Worm (Caenorhabditis elegans): ENCODE measurements around the gene K08D9.2.

The K08D9.2 gene

DNA sequence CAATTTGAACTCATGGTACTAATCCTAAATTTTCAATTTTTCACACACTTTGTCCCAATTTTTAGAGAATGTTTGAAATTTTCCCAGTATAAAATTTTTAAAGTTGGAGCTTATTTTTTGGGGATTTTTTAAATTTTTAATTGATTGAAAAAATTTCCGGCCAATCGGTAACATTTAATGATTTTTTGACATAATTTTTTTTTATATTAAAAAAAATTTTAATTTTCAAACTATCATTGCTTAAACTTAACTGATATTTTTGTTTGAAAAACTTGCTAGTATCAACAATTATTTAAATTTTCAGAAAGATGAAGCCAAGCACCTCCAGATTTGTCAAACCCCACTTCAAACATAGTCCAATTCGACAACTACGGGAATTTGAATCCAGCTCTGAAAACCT, 29.8 kb downstream of the K08D9.2 start, which contains the start of gene T28A11.22:
T28A11.22 (plus strand) TSS at position 301 of the 400 bp plus-strand sequence.
- no peak for TF ChIP-seq unc-39 (tag; optimal IDR thresholded peaks at IDR 0.05)
- no peak for TF ChIP-seq ztf-11 (tag; optimal IDR thresholded peaks at IDR 0.05)
- no peak for TF ChIP-seq nhr-23 (tag; optimal IDR thresholded peaks at IDR 0.05)
- no peak for TF ChIP-seq ceh-16 (tag; optimal IDR thresholded peaks at IDR 0.05)
- TF ChIP-seq C34F6.9 (tag; optimal IDR thresholded peaks at IDR 0.05): no peak
- no peak for TF ChIP-seq snpc-4 (tag; optimal IDR thresholded peaks at IDR 0.05)
- TF ChIP-seq mab-5 (tag; optimal IDR thresholded peaks at IDR 0.05): no peak

DNA sequence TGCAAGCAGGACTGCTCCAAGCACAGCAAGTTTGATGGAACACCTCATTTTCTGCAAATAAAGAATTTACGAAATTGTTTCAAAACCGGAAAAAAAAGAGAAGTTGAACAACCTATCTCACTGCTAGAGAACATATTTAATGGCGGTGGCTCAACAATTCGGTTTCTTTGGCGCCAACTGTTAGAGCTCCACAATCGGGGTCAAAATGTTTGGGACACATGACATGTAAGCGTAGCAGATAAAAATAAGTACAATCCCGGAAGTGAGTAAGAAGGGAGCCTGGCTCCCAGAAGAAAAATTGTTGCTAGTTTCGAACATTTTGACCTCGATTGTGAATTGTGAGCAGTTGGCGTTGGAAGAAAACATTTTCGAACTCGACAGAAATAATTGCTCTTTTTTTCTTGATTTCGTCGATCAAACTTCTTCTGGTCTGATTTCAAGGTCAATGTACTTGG, 31.7 kb downstream of the K08D9.2 start, which contains the start of gene T28A11.16:
T28A11.16 (minus strand) TSS at position 51 of the 455 bp plus-strand sequence.
- TF ChIP-seq sma-9 (GFP tag; optimal IDR thresholded peaks at IDR 0.05) (peak; percentile 88), sma-9 (tag; optimal IDR thresholded peaks at IDR 0.05) (no peak), lin-11 (tag; optimal IDR thresholded peaks at IDR 0.05) (no peak), F13H6.1 (tag; optimal IDR thresholded peaks at IDR 0.05) (peak; percentile 30)

DNA sequence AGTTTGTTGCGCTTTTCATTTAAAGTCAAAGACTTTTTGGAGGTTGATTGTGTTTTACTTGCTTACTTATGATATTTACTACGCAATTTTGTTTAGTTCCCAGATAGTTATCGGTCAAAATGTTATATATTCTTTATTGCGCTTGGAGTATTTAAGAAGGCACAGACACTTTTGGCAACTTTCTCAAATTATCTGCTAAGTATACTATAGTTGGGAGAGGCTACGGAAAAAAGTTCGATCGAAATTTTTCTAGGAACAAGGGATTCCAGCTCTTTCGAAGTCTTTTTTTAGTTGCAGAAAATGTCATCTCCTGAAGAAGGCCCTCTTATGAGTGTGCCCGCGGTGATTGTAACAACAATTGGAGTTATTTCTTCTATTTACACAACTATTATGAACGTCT, 32.6 kb downstream of the K08D9.2 start, which contains the start of gene srbc-5:
srbc-5 (plus strand) TSS at position 301 of the 400 bp plus-strand sequence.
- TF ChIP-seq unc-55 (GFP tag; optimal IDR thresholded peaks at IDR 0.05): no peak
- TF ChIP-seq gmeb-1 (tag; optimal IDR thresholded peaks at IDR 0.05): no peak
- TF ChIP-seq mbf-1 (tag; optimal IDR thresholded peaks at IDR 0.05): no peak
- no peak for TF ChIP-seq aly-2 (tag; optimal IDR thresholded peaks at IDR 0.05)
- no peak for TF ChIP-seq nhr-129 (tag; optimal IDR thresholded peaks at IDR 0.05)
- no peak for TF ChIP-seq nhr-23 (tag; optimal IDR thresholded peaks at IDR 0.05)
- no peak for TF ChIP-seq egl-27 (tag; optimal IDR thresholded peaks at IDR 0.05)
- no peak for TF ChIP-seq elt-3 (tag; optimal IDR thresholded peaks at IDR 0.05)

DNA sequence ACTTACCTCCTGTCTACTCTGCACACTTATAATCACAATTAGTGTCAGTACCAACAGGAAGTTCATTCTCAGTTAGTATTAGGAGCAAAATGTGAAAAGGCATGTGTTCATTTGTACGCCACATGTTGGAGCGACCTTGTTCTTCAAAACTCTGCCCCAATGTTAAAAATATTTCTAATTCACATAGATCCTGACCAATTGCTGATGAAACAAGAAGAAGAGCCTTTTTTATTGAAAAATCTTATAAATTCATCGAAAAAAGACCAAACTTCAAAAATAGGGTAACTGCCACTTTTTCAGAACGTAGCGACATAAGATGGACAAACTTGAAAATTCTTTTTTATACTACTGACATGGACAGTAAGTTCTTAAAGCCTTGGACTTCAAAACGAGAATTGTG, 38.7 kb downstream of the K08D9.2 start, which contains the start of gene T28A11.17:
T28A11.17 (minus strand) TSS at position 101 of the 400 bp plus-strand sequence.
- TF ChIP-seq sma-3 (GFP tag; optimal IDR thresholded peaks at IDR 0.05): no peak

DNA sequence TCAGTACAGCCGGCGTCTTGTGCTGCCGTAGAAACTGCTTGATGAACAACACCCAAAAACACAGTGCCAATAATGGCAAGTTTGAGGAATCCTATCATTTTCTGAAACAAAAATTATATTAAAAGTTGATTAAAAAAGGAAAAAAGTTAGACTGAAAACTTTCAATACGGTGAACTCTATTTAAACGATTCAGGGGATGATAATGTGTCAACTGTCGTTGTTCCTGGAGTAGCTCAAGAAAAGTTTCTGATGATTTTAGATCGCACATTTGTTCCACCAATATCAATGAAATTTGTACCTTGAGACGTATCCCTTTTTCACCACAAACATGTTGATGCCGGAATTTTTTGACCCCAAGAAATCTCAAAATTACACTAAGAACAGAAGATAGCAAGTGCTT, 40.5 kb downstream of the K08D9.2 start, which contains the start of gene T28A11.18:
T28A11.18 (minus strand) TSS at position 101 of the 400 bp plus-strand sequence.
- TF ChIP-seq Y55F3AM.14 (GFP tag; optimal IDR thresholded peaks at IDR 0.05) (no peak), snpc-4 (tag; optimal IDR thresholded peaks at IDR 0.05) (no peak), blmp-1 (tag; optimal IDR thresholded peaks at IDR 0.05; ENCODE audit: insufficient read depth) (no peak), ztf-1 (GFP tag; conservative IDR thresholded peaks at IDR 0.05) (no peak), nhr-77 (tag; optimal IDR thresholded peaks at IDR 0.05) (no peak), lin-13 (GFP tag; optimal IDR thresholded peaks at IDR 0.05) (no peak), nhr-11 (tag; optimal IDR thresholded peaks at IDR 0.05) (no peak), egl-27 (tag; optimal IDR thresholded peaks at IDR 0.05) (no peak), nhr-25 (tag; optimal IDR thresholded peaks at IDR 0.05) (no peak), ceh-82 (tag; optimal IDR thresholded peaks at IDR 0.05) (no peak), lsy-2 (tag; optimal IDR thresholded peaks at IDR 0.05) (no peak), sem-4 (tag; optimal IDR thresholded peaks at IDR 0.05) (no peak), fos-1 (tag; optimal IDR thresholded peaks at IDR 0.05) (no peak), C34F6.9 (tag; optimal IDR thresholded peaks at IDR 0.05) (no peak), peb-1 (tag; optimal IDR thresholded peaks at IDR 0.05) (no peak), nhr-10 (tag; optimal IDR thresholded peaks at IDR 0.05) (no peak), ZK546.5 (tag; optimal IDR thresholded peaks at IDR 0.05) (no peak), mab-5 (tag; optimal IDR thresholded peaks at IDR 0.05) (no peak)

DNA sequence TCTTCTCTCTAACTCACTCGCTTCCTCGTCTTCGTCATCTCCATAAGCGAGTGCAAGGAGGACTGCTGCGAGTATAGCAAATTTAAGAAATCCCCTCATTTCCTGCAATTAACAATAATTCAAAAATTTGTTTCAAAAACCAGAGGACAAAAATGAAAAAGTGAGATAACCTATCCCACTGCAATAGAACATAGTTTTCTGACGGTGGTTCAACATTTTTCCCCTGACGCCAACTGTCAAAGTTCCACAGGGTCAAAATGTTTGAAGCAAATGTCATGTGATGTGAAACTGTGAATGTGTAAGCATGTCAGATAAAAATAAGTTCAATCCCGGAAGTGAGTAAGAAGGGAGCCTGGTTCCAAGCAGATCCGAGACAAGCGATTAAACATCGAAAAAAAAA, 41.9 kb downstream of the K08D9.2 start, which contains the start of gene T28A11.19:
T28A11.19 (minus strand) TSS at position 108 of the 400 bp plus-strand sequence.
- TF ChIP-seq mab-5 (tag; optimal IDR thresholded peaks at IDR 0.05): no peak
- peak; percentile 33 for TF ChIP-seq sma-9 (GFP tag; optimal IDR thresholded peaks at IDR 0.05)
- no peak for TF ChIP-seq sma-9 (tag; optimal IDR thresholded peaks at IDR 0.05)
